Worm (Caenorhabditis elegans) whole organism, early embryonic: Measurements from ENCODE around the gene grl-8.

Experiments
- aly-1 ChIP-seq: sonication (generic microtip); optimal IDR thresholded peaks from 2 replicates; lab custom pipeline; 2016; ENCODE audit warnings: missing genetic modification characterization, missing compliant biosample characterization
- ama-1 ChIP-seq: fragments of 150-350 bp; optimal IDR thresholded peaks from 2 replicates; lab custom pipeline; 2014
- ceh-36 ChIP-seq: sonication (generic microtip); optimal IDR thresholded peaks from 2 replicates; lab custom pipeline; 2016; ENCODE audit warnings: missing genetic modification characterization, inconsistent platforms, missing compliant biosample characterization
- ets-7 ChIP-seq: sonication (generic microtip); optimal IDR thresholded peaks from 2 replicates; lab custom pipeline; 2016; ENCODE audit warnings: missing genotype, missing genetic modification characterization, missing compliant biosample characterization
- flt-1 ChIP-seq: fragments of 200-800 bp; sonication (Bioruptor generic); IDR thresholded peaks from 2 replicates; pipeline ENCODE4 v1.3.6; 2022; ENCODE audit warnings: missing genetic modification characterization, missing compliant biosample characterization
- hmbx-1 ChIP-seq: sonication (generic microtip); optimal IDR thresholded peaks from 2 replicates; lab custom pipeline; 2016; ENCODE audit warnings: mild to moderate bottlenecking, missing genetic modification characterization, missing compliant biosample characterization
- hnd-1 ChIP-seq: sonication (generic microtip); optimal IDR thresholded peaks from 2 replicates; lab custom pipeline; 2016; ENCODE audit warnings: missing genetic modification characterization, missing compliant biosample characterization
- pes-1 ChIP-seq: fragments of 200-800 bp; sonication (Bioruptor generic); IDR thresholded peaks from 2 replicates; pipeline ENCODE4 v1.3.6; 2022; ENCODE audit warnings: missing genetic modification reagents, missing genetic modification characterization, missing compliant biosample characterization
- scrt-1 ChIP-seq: fragments of 200-800 bp; sonication (Bioruptor generic); IDR thresholded peaks from 2 replicates; pipeline ENCODE4 v1.3.6; 2022; ENCODE audit warnings: missing genetic modification characterization, missing compliant biosample characterization
- tra-4 ChIP-seq: sonication (generic microtip); optimal IDR thresholded peaks from 2 replicates; lab custom pipeline; 2017; ENCODE audit warnings: missing genetic modification characterization, missing compliant biosample characterization

ce11 chrV:6697552-6697951 is 35.3 kb downstream of the grl-8 start, which contains the start of gene W02F12.2:
- TF ChIP-seq ama-1 (lab: Kevin White, UChicago) (no peak), flt-1 (GFP tag; lab: Robert Waterston, UW) (no peak), aly-1 (tag; lab: Kevin White, UChicago) (no peak), hmbx-1 (tag; lab: Kevin White, UChicago) (no peak), scrt-1 (no peak), tra-4 (tag; lab: Kevin White, UChicago) (no peak), hnd-1 (tag; lab: Kevin White, UChicago) (no peak), ets-7 (tag; lab: Kevin White, UChicago) (no peak), ceh-36 (tag; lab: Kevin White, UChicago) (no peak), pes-1 (GFP tag; lab: Robert Waterston, UW) (no peak)
